Fruit fly (Drosophila melanogaster) whole organism, pupa: Measurements from ENCODE around the gene CG7943.

ENCODE experiments used
- CG12605 ChIP-seq: fragments of 200-800 bp; sonication (Bioruptor generic); IDR thresholded peaks from 2 replicates; pipeline ENCODE4 v1.3.6; 2022; ENCODE audit warnings: missing biosample characterization, missing genetic modification characterization
- CG13204 ChIP-seq: fragments of 200-800 bp; sonication (Bioruptor generic); optimal IDR thresholded peaks from 2 replicates; lab custom pipeline; 2018; ENCODE audit warnings: missing biosample characterization, mild to moderate bottlenecking, missing genetic modification characterization, moderate library complexity
- CG14655 ChIP-seq: fragments of 200-800 bp; sonication (Bioruptor generic); optimal IDR thresholded peaks from 3 replicates; lab custom pipeline; 2017; ENCODE audit warnings: mild to moderate bottlenecking, missing biosample characterization, missing genetic modification reagents, missing genetic modification characterization
- CG15710 ChIP-seq: fragments of 200-800 bp; sonication (Bioruptor generic); optimal IDR thresholded peaks from 2 replicates; lab custom pipeline; 2018; ENCODE audit warnings: missing biosample characterization, mild to moderate bottlenecking, missing genetic modification characterization, moderate library complexity
- CG32121 ChIP-seq: fragments of 200-800 bp; sonication (Bioruptor generic); IDR thresholded peaks from 2 replicates; pipeline ENCODE4 v1.3.6; 2022; ENCODE audit warnings: missing biosample characterization, missing genetic modification characterization
- CG34367 ChIP-seq: fragments of 200-800 bp; sonication (Bioruptor generic); optimal IDR thresholded peaks from 2 replicates; lab custom pipeline; 2018; ENCODE audit warnings: missing biosample characterization, mild to moderate bottlenecking, missing genetic modification characterization
- CG8159 ChIP-seq: fragments of 200-800 bp; sonication (Bioruptor generic); optimal IDR thresholded peaks from 3 replicates; lab custom pipeline; 2018; ENCODE audit warnings: missing biosample characterization, mild to moderate bottlenecking, missing genetic modification characterization, moderate library complexity
- CG8301 ChIP-seq: fragments of 200-800 bp; sonication (Bioruptor generic); optimal IDR thresholded peaks from 2 replicates; lab custom pipeline; 2018; ENCODE audit warnings: missing biosample characterization, mild to moderate bottlenecking, missing genetic modification characterization
- CG9948 ChIP-seq: fragments of 200-800 bp; sonication (Bioruptor generic); optimal IDR thresholded peaks from 2 replicates; lab custom pipeline; 2018; ENCODE audit warnings: missing biosample characterization, mild to moderate bottlenecking, missing genetic modification characterization, moderate library complexity
- D1 ChIP-seq: fragments of 200-800 bp; sonication (Bioruptor generic); optimal IDR thresholded peaks from 2 replicates; lab custom pipeline; 2018; ENCODE audit warnings: missing biosample characterization, mild to moderate bottlenecking, missing genetic modification characterization, moderate library complexity
- Pif1A ChIP-seq: fragments of 200-800 bp; sonication (Bioruptor generic); optimal IDR thresholded peaks from 3 replicates; lab custom pipeline; 2016; ENCODE audit warnings: missing biosample characterization, missing genetic modification characterization
- Snoo ChIP-seq: fragments of 200-800 bp; sonication (Bioruptor generic); optimal IDR thresholded peaks from 3 replicates; lab custom pipeline; 2017; ENCODE audit warnings: missing biosample characterization, mild to moderate bottlenecking, missing genetic modification characterization, inconsistent platforms
- fd96Ca ChIP-seq: fragments of 200-800 bp; sonication (Bioruptor generic); IDR thresholded peaks from 3 replicates; pipeline ENCODE4 v1.3.6; 2022; ENCODE audit warnings: missing biosample characterization, missing genetic modification characterization
- rn ChIP-seq: fragments of 200-800 bp; sonication (Bioruptor generic); IDR thresholded peaks from 2 replicates; pipeline ENCODE4 v1.3.6; 2022; ENCODE audit warnings: missing biosample characterization, missing genetic modification characterization

DNA sequence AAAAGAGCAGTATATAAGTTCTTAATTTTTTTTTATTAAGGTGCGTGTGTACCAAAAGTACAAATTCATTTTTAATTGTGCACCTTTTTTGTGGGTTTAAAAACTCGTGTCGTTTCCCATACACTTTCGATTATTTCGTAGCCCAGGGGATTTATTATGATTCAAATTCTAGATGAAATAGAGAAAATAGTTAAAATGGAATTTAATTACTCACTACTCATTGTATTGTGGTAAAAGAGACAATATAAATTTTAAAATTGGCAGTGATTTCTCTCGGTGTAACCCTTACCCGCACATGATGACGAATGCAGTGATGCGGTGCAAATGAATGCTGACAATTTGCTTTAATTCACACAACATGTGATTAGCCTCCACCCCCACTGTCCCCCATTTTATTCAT lies 36.9 kb downstream of the CG7943 start:
- TF ChIP-seq CG9948 (tag; lab: Kevin White, UChicago) (no peak), CG12605 (GFP tag; lab: Robert Waterston, UW) (no peak), CG8301 (no peak), CG34367 (tag; lab: Kevin White, UChicago) (no peak), Pif1A (GFP tag; lab: Kevin White, UChicago) (peak; percentile 13), CG15710 (tag; lab: Kevin White, UChicago) (no peak), D1 (tag; lab: Kevin White, UChicago) (no peak), rn (GFP tag; lab: Robert Waterston, UW) (no peak), fd96Ca (GFP tag; lab: Robert Waterston, UW) (no peak), CG13204 (GFP tag; lab: Kevin White, UChicago) (no peak), Snoo (no peak), CG14655 (GFP tag; lab: Kevin White, UChicago) (no peak), CG32121 (no peak), CG8159 (tag; lab: Kevin White, UChicago) (peak; percentile 23)
